Worm (Caenorhabditis elegans): ENCODE measurements around the gene elo-3.

ce11 chrIV:7235382-7235917 lies 2.1 kb upstream of the elo-3 start:
- TF ChIP-seq dao-5 (tag; optimal IDR thresholded peaks at IDR 0.05) (no peak), him-1 (tag; optimal IDR thresholded peaks at IDR 0.05) (no peak)

Data from whole organism, L4/young adult.